Fruit fly (Drosophila melanogaster) whole organism, pupa: ENCODE measurements around the gene CkIIbeta.

Experiments
- CG10348 ChIP-seq: fragments of 200-800 bp; sonication (Bioruptor generic); IDR thresholded peaks from 2 replicates; pipeline ENCODE4 v1.3.6; 2022; ENCODE audit warnings: missing biosample characterization, missing genetic modification characterization
- CG12605 ChIP-seq: fragments of 200-800 bp; sonication (Bioruptor generic); IDR thresholded peaks from 2 replicates; pipeline ENCODE4 v1.3.6; 2022; ENCODE audit warnings: missing biosample characterization, missing genetic modification characterization
- CG13204 ChIP-seq: fragments of 200-800 bp; sonication (Bioruptor generic); optimal IDR thresholded peaks from 2 replicates; lab custom pipeline; 2018; ENCODE audit warnings: missing biosample characterization, mild to moderate bottlenecking, missing genetic modification characterization, moderate library complexity
- CG14655 ChIP-seq: fragments of 200-800 bp; sonication (Bioruptor generic); optimal IDR thresholded peaks from 3 replicates; lab custom pipeline; 2017; ENCODE audit warnings: mild to moderate bottlenecking, missing biosample characterization, missing genetic modification reagents, missing genetic modification characterization
- CG15710 ChIP-seq: fragments of 200-800 bp; sonication (Bioruptor generic); optimal IDR thresholded peaks from 2 replicates; lab custom pipeline; 2018; ENCODE audit warnings: missing biosample characterization, mild to moderate bottlenecking, missing genetic modification characterization, moderate library complexity
- CG17806 ChIP-seq: fragments of 200-800 bp; sonication (Bioruptor generic); optimal IDR thresholded peaks from 2 replicates; lab custom pipeline; 2018; ENCODE audit warnings: missing biosample characterization, mild to moderate bottlenecking, missing genetic modification characterization, moderate library complexity
- CG32121 ChIP-seq: fragments of 200-800 bp; sonication (Bioruptor generic); IDR thresholded peaks from 2 replicates; pipeline ENCODE4 v1.3.6; 2022; ENCODE audit warnings: missing biosample characterization, missing genetic modification characterization
- CG34367 ChIP-seq: fragments of 200-800 bp; sonication (Bioruptor generic); optimal IDR thresholded peaks from 2 replicates; lab custom pipeline; 2018; ENCODE audit warnings: missing biosample characterization, mild to moderate bottlenecking, missing genetic modification characterization
- CG4496 ChIP-seq: fragments of 200-800 bp; sonication (Bioruptor generic); IDR thresholded peaks from 3 replicates; pipeline ENCODE4 v1.3.6; 2022; ENCODE audit warnings: missing biosample characterization, missing genetic modification characterization
- CG8159 ChIP-seq: fragments of 200-800 bp; sonication (Bioruptor generic); optimal IDR thresholded peaks from 3 replicates; lab custom pipeline; 2018; ENCODE audit warnings: missing biosample characterization, mild to moderate bottlenecking, missing genetic modification characterization, moderate library complexity
- CG8301 ChIP-seq: fragments of 200-800 bp; sonication (Bioruptor generic); optimal IDR thresholded peaks from 2 replicates; lab custom pipeline; 2018; ENCODE audit warnings: missing biosample characterization, mild to moderate bottlenecking, missing genetic modification characterization
- CG9948 ChIP-seq: fragments of 200-800 bp; sonication (Bioruptor generic); optimal IDR thresholded peaks from 2 replicates; lab custom pipeline; 2018; ENCODE audit warnings: missing biosample characterization, mild to moderate bottlenecking, missing genetic modification characterization, moderate library complexity
- D1 ChIP-seq: fragments of 200-800 bp; sonication (Bioruptor generic); optimal IDR thresholded peaks from 2 replicates; lab custom pipeline; 2018; ENCODE audit warnings: missing biosample characterization, mild to moderate bottlenecking, missing genetic modification characterization, moderate library complexity
- EcR ChIP-seq: fragments of 200-800 bp; sonication (Bioruptor generic); optimal IDR thresholded peaks from 3 replicates; lab custom pipeline; 2019; ENCODE audit warnings: missing biosample characterization, missing genetic modification characterization, mild to moderate bottlenecking, moderate library complexity, missing genetic modification reagents
- Ets98B ChIP-seq: fragments of 200-800 bp; sonication (Bioruptor generic); IDR thresholded peaks from 2 replicates; pipeline ENCODE4 v1.3.6; 2022; ENCODE audit warnings: missing biosample characterization, missing genetic modification characterization
- Pif1A ChIP-seq: fragments of 200-800 bp; sonication (Bioruptor generic); optimal IDR thresholded peaks from 3 replicates; lab custom pipeline; 2016; ENCODE audit warnings: missing biosample characterization, missing genetic modification characterization
- Pif1B ChIP-seq: fragments of 200-800 bp; sonication (Bioruptor generic); optimal IDR thresholded peaks from 3 replicates; lab custom pipeline; 2016; ENCODE audit warnings: missing biosample characterization, missing genetic modification characterization
- Snoo ChIP-seq: fragments of 200-800 bp; sonication (Bioruptor generic); optimal IDR thresholded peaks from 3 replicates; lab custom pipeline; 2017; ENCODE audit warnings: missing biosample characterization, mild to moderate bottlenecking, missing genetic modification characterization, inconsistent platforms
- fd96Ca ChIP-seq: fragments of 200-800 bp; sonication (Bioruptor generic); IDR thresholded peaks from 3 replicates; pipeline ENCODE4 v1.3.6; 2022; ENCODE audit warnings: missing biosample characterization, missing genetic modification characterization
- gl ChIP-seq: fragments of 200-800 bp; sonication (Bioruptor generic); optimal IDR thresholded peaks from 2 replicates; lab custom pipeline; 2018; ENCODE audit warnings: missing biosample characterization, mild to moderate bottlenecking, missing genetic modification characterization
- rn ChIP-seq: fragments of 200-800 bp; sonication (Bioruptor generic); IDR thresholded peaks from 2 replicates; pipeline ENCODE4 v1.3.6; 2022; ENCODE audit warnings: missing biosample characterization, missing genetic modification characterization

Gene CkIIbeta

DNA sequence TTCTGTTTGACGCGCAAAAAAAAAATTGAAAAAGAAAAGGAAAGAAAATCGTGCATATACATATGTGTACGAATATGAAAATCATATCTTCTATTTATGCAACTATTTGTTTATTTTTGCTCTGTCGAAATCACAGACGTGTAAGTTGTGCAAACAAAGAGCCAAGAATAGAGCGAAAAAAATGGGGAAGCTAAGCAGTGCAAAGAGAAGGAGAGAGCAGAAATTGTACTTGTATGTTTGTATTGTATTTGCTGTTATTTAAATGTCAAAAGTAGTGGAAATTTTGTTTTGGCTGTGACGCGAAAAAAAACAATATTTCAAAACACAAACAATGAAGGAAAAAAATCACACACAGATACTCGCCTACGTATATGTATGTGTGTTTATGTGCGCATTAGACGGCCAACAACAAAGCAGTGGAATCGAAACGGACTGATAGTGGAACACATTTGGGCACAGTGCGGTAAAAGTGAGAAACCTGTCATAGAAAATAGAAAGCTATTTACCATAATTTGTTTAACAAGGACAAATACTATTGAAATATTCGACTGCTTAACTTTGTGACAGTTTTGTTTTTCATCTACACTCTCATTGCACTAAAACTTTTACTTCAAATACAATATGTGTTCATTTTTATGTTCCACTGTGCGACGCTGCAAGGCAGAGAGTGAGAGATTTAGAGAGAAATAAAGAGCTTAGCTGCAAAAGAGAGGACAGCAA lies 25.9 kb downstream of the CkIIbeta start:
- TF ChIP-seq CG14655 (peak; percentile 96), CG4496 (GFP tag; lab: Robert Waterston, UW) (peak; percentile 98), CG17806 (peak; percentile 92), CG32121 (peak; percentile 97), CG13204 (GFP tag; lab: Kevin White, UChicago) (peak; percentile 53), EcR (GFP tag; lab: Kevin White, UChicago) (no peak), Ets98B (GFP tag; lab: Robert Waterston, UW) (peak; percentile 98), CG34367 (peak; percentile 89), CG10348 (peak; percentile 82), rn (GFP tag; lab: Robert Waterston, UW) (peak; percentile 91), Pif1A (peak; percentile 97), Pif1B (GFP tag; lab: Kevin White, UChicago) (peak; percentile 90), CG15710 (tag; lab: Kevin White, UChicago) (peak; percentile 82), Snoo (tag; lab: Kevin White, UChicago) (peak; percentile 89), CG12605 (peak; percentile 96), D1 (tag; lab: Kevin White, UChicago) (peak; percentile 34), CG8159 (tag; lab: Kevin White, UChicago) (peak; percentile 87), fd96Ca (GFP tag; lab: Robert Waterston, UW) (peak; percentile 97), CG9948 (peak; percentile 91), gl (tag; lab: Kevin White, UChicago) (peak; percentile 86), CG8301 (tag; lab: Kevin White, UChicago) (peak; percentile 96)

DNA sequence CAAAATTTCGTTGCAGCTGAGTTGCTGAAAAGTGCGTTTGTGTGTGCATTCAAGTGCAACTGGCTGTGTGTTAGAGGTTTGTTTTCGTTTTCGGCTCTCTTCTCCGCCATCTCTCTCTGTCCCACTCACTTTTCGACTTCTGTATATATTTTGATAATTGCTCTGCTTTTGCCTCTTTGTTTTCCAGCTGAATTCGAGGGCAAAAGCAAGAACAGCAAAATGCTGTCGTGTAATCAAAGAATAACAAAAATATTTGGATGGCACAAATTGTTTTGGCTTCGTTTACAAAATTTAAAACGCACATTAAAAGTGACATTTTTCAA lies 26.4 kb downstream of the CkIIbeta start:
- no peak for TF ChIP-seq CG15710 (tag; lab: Kevin White, UChicago)
- TF ChIP-seq, all 21 proteins: peak for 0

DNA sequence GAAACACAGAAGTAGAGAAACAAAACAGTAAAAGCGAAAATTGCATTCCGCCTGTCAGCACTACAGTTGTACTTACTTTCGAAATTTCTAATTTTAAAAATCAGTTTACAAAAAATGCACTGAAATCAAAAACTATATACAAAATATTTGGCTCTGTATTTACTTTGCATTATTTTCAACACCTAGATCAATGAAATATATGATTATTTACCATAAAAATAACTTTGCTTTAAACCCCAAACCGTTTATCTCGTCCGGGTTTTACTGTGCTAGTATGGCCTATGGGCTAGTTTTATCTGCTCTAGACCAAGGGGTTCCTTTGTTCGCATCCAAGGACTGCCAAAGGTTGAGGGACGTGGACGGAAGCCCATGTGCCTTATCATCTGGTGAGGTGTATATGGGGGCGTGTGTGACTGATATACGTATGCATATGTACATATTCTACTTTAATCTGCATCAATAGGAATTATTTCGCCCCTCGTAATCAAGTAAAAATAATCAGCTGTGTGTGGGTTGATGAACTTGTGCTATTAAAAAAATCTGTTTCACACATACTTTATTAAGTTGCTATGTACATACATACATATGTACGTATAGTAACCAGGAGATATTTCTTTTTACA lies 27.0 kb downstream of the CkIIbeta start:
- TF ChIP-seq CG8301 (tag; lab: Kevin White, UChicago) (peak; percentile 1), Snoo (tag; lab: Kevin White, UChicago) (no peak), D1 (tag; lab: Kevin White, UChicago) (no peak), CG4496 (GFP tag; lab: Robert Waterston, UW) (peak; percentile 56; the same call in 2 of the 3 replicates), CG9948 (no peak), Pif1A (no peak), CG32121 (no peak; the same call in 1 of the 2 replicates), CG13204 (GFP tag; lab: Kevin White, UChicago) (no peak), CG34367 (no peak), CG10348 (no peak), CG15710 (tag; lab: Kevin White, UChicago) (no peak), CG14655 (peak; percentile 43), fd96Ca (GFP tag; lab: Robert Waterston, UW) (no peak), rn (GFP tag; lab: Robert Waterston, UW) (no peak), Pif1B (GFP tag; lab: Kevin White, UChicago) (no peak), CG8159 (tag; lab: Kevin White, UChicago) (peak; percentile 2), EcR (GFP tag; lab: Kevin White, UChicago) (peak; percentile 90)

DNA sequence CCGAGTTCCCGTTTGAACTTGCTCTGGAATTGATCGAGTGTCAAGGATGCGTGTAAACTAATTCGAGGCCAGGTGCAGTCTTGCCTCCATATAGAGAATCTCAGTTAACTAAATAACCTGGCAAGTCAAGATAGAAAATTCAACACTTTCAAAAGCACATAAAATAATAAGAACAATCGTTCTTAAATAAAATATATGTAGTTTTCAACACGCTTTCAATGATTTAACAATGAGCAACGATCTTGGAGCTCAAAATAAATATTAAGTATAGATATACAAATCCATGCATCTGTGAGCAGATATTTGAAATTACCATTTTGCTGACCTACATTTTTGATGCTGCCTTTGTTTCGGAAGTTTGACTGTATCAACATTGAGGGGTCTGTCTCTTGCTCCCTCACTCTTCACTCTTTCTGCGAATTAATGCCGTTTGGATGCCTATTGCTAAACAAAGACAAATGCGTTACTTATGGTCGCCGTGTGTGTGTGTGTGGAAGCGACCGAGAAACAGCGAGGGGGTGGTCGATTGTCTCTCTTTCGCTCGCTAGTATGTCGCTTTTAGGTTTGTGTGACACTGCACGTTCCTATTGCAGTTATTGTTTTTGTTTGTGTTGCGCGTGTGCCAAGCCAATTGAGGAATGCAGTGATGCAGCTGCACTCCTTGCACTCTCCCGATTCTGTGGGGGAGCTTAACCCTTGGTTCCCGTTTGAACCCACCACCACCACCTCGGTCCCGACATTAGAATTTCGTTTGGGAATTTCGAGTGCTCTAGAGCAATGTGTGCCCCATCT lies 28.1 kb downstream of the CkIIbeta start:
- TF ChIP-seq CG34367, result peak; percentile 17
- TF ChIP-seq Ets98B (GFP tag; lab: Robert Waterston, UW), result peak; percentile 61; the same call in 1 of the 2 replicates
- peak; percentile 83 for TF ChIP-seq CG8301 (tag; lab: Kevin White, UChicago)
- TF ChIP-seq CG15710 (tag; lab: Kevin White, UChicago), result peak; percentile 43
- TF ChIP-seq CG12605, result no peak; the same call in 1 of the 2 replicates
- peak; percentile 4 for TF ChIP-seq Snoo (tag; lab: Kevin White, UChicago)
- TF ChIP-seq CG32121, result peak; percentile 60
- TF ChIP-seq fd96Ca (GFP tag; lab: Robert Waterston, UW), result peak; percentile 68
- no peak for TF ChIP-seq D1 (tag; lab: Kevin White, UChicago)
- TF ChIP-seq rn (GFP tag; lab: Robert Waterston, UW), result 0 out of 2 replicates have a peak, but pooled peaks have one; percentile 28
- TF ChIP-seq CG10348, result no peak; the same call in 1 of the 2 replicates
- TF ChIP-seq Pif1B (GFP tag; lab: Kevin White, UChicago), result peak; percentile 58
- peak; percentile 52 for TF ChIP-seq Pif1A
- TF ChIP-seq EcR (GFP tag; lab: Kevin White, UChicago), result no peak
- peak; percentile 30 for TF ChIP-seq CG8159 (tag; lab: Kevin White, UChicago)
- TF ChIP-seq CG4496 (GFP tag; lab: Robert Waterston, UW), result peak; percentile 72
- peak; percentile 86 for TF ChIP-seq CG14655
- TF ChIP-seq CG9948, result peak; percentile 36

DNA sequence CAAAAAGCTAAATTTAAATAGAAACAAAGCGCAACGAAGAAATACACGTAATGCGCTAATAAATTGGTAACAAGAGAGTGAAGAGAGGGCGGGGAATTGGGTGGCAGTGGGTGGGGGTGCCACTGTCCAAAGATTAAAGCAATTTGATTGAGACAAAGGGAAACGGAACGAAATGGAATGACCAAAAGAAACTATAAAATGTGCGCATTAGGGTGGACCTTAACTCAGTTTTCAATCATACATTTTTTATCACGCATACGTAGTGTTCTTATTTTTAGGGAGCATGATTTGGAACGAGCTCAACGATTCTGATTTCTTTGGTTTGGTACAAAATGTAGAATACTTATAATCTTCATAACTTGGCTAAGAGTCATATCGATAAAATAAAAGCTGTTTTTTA lies 29.6 kb downstream of the CkIIbeta start:
- TF ChIP-seq CG32121 (0 out of 2 replicates have a peak, but pooled peaks have one; percentile 17), Pif1B (GFP tag; lab: Kevin White, UChicago) (no peak), CG14655 (peak; percentile 25), CG9948 (no peak), CG10348 (no peak), CG8301 (tag; lab: Kevin White, UChicago) (peak; percentile 33), CG12605 (no peak), Ets98B (GFP tag; lab: Robert Waterston, UW) (peak; percentile 47), fd96Ca (GFP tag; lab: Robert Waterston, UW) (no peak; the same call in 2 of the 3 replicates), CG17806 (no peak), CG4496 (GFP tag; lab: Robert Waterston, UW) (peak; percentile 61; the same call in 2 of the 3 replicates), Snoo (tag; lab: Kevin White, UChicago) (no peak), CG8159 (tag; lab: Kevin White, UChicago) (peak; percentile 81), EcR (GFP tag; lab: Kevin White, UChicago) (no peak), CG13204 (GFP tag; lab: Kevin White, UChicago) (no peak), CG15710 (tag; lab: Kevin White, UChicago) (no peak), CG34367 (no peak), Pif1A (peak; percentile 27), gl (tag; lab: Kevin White, UChicago) (no peak), D1 (tag; lab: Kevin White, UChicago) (no peak), rn (GFP tag; lab: Robert Waterston, UW) (no peak)
